Worm (Caenorhabditis elegans): Measurements from ENCODE around the gene ZK1127.4.

- TF ChIP-seq fkh-4 (tag; optimal IDR thresholded peaks at IDR 0.05; ENCODE audit: borderline replicate concordance) (no peak), mdl-1 (tag; optimal IDR thresholded peaks at IDR 0.05) (no peak), egl-27 (tag; optimal IDR thresholded peaks at IDR 0.05) (no peak), nhr-28 (tag; optimal IDR thresholded peaks at IDR 0.05) (no peak), efl-1 (optimal IDR thresholded peaks at IDR 0.05) (no peak), efl-1 (GFP tag; optimal IDR thresholded peaks at IDR 0.05 in 1 of 2) (peak in 1 of 2 experiments; percentile 79)
Measured at ce11 chrII:7029524-7029923, 24.2 kb upstream of the ZK1127.4 start.

Data from whole organism, L1 larva.